Fruit fly (Drosophila melanogaster) Kc167 (cell line): ENCODE measurements around the gene CG3337.

Experiments used
- Myc ChIP-seq: fragments of >200 bp; optimal IDR thresholded peaks from 2 replicates; lab custom pipeline; 2017; ENCODE audit warnings: missing external identifiers
- Sin3A ChIP-seq: fragments of >200 bp; optimal IDR thresholded peaks from 2 replicates; lab custom pipeline; 2018; ENCODE audit warnings: missing external identifiers
- h ChIP-seq: fragments of >200 bp; optimal IDR thresholded peaks from 3 replicates; lab custom pipeline; 2018; ENCODE audit warnings: missing external identifiers
- insv ChIP-seq: fragments of >200 bp; optimal IDR thresholded peaks from 3 replicates; lab custom pipeline; 2018; ENCODE audit warnings: missing external identifiers
- psq ChIP-seq: fragments of >200 bp; optimal IDR thresholded peaks from 2 replicates; lab custom pipeline; 2017; ENCODE audit warnings: missing external identifiers
- ttk ChIP-seq: sonication (Bioruptor generic); optimal IDR thresholded peaks from 2 replicates; lab custom pipeline; 2017; ENCODE audit warnings: missing external identifiers

The CG3337 gene

DNA sequence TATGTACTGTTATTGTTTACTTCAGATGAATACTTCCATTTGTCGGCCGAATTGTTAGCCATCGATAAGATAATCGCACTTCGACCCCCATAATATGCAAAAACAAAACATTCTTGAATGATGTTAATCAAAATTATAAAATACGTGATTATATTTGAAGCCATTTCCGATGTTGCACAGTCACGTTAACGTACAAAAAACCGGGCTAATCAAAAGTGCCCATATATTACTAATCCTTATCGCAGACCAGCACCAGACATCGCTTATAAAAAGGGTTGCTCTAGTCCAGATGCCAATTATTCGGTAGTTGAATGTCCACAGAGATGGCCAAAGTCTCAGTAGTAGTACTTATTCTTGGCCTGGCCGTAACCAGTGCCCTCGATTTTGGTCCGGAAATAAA lies 18.9 kb upstream of the CG3337 start, which contains the start of gene CG5892:
CG5892 (plus strand) TSS at position 301 of the 400 bp plus-strand sequence.
- TF ChIP-seq ttk (lab: Kevin White, UChicago) (no peak), Sin3A (no peak), h (no peak), psq (lab: Kevin White, UChicago) (no peak), insv (lab: Kevin White, UChicago) (no peak), Myc (lab: Kevin White, UChicago) (no peak)

DNA sequence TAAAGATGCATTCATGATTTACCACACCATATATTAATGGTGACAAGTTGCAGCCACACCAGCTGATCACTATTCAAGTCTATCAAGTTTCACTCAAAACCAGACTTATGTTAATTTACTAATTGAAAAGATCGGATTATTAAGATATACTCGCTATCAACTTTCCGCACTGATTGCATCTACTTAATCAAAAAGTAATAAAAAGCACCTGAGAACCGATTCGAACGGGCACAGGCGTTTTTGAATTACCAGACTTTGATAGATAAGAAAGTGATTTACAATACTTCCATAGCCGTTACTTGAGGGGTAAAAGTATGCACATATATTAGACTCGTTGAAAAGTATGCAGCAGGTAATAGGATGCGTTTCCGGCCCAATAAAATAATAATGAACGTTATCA lies 17.9 kb upstream of the CG3337 start:
- TF ChIP-seq Myc (lab: Kevin White, UChicago) (no peak), ttk (lab: Kevin White, UChicago) (no peak), psq (lab: Kevin White, UChicago) (no peak), h (no peak), insv (lab: Kevin White, UChicago) (no peak), Sin3A (no peak)

DNA sequence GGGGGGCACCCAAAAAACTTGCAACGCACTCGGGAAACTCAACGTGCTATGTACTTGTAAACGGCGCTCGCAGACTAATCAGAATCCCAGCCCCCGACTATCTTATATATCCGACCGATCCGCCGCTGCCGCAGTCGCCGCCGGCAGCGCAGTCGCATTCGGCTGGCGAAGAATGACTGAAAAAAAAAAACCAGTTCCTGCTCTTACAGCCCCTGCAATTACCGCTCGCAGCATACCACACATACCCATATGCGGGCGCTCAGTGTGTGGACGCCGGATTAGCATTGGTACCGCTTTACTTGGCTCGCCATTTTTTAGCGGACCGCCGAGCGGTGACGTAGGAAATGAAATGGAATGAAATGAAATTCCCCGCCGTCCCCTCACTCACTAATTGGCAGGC lies 13.7 kb upstream of the CG3337 start, which contains the start of gene e:
e (minus strand) TSS at position 79 of the 400 bp plus-strand sequence.
- no peak for TF ChIP-seq ttk (lab: Kevin White, UChicago)

DNA sequence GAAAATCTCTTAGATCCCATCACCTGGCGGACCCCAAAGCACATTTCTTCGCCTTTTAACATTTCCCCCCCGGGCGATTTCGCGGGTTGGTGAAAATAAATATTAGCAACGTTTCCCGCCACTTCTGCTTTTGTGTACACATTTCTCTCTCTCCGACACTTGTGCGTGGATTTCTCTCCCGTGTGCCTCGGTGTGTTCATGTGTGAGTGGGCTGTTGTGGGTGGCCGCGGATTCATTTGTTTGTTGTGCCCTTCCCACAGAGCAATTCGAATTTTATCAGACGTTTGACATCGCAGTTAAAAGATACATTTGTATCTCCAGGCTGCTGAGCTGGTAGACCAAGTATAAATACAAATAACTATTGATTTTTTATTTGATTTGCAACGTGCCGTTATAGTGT lies 846 bp upstream of the CG3337 start:
- TF ChIP-seq insv (lab: Kevin White, UChicago) (no peak), ttk (lab: Kevin White, UChicago) (no peak), psq (lab: Kevin White, UChicago) (no peak), h (no peak), Sin3A (no peak), Myc (lab: Kevin White, UChicago) (no peak)

DNA sequence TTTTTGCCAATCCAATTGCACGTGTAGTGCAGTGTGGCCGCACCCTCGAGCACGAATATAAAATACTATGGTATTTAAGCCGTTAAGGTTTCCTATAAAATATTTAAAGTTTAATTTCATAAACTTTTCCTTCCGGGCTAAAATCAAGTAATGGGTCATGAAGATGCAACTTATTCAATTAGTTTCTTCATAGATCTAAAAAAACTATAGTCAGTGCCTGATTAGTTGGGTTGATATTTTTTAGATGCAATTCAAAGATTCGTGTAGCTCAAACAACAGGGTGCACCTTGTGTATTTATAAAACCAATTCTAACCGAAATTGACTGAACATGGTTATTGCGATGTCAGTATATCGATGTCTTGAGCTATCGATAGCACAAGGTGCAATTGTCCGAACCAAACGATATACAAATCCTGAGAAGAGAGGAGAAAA lies 4.6 kb downstream of the CG3337 start, which contains the start of the genes Smyd5 and Oga:
Smyd5 (minus strand) TSS at position 59 of the 433 bp plus-strand sequence.
Oga (plus strand) TSS at position 345 of the 433 bp plus-strand sequence.
- TF ChIP-seq Sin3A = no peak
- TF ChIP-seq insv (lab: Kevin White, UChicago) = no peak
- no peak for TF ChIP-seq psq (lab: Kevin White, UChicago)
- no peak for TF ChIP-seq ttk (lab: Kevin White, UChicago)
- TF ChIP-seq Myc (lab: Kevin White, UChicago) = no peak
- no peak for TF ChIP-seq h

DNA sequence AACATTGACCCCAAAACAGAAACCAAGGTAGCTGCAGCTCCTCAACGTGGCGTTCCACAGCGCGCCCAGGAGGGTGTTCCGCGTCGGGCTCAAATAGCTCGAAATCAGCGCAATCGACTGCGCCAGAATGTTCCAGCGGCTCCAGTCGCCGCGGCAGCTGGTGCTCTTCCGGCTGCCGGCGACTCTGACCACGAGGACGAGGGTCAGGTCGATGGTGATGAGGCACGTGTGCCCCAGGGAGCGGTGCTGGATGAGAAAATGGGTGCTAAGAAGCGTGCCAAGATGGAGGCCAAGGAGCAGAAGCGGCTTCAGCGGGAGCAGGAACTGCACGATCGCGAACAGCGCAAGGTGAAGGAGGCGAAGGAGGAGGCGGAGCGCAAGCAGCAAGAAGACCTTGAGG lies 8.1 kb downstream of the CG3337 start:
- TF ChIP-seq psq (lab: Kevin White, UChicago) = no peak
- no peak for TF ChIP-seq Sin3A
- no peak for TF ChIP-seq ttk (lab: Kevin White, UChicago)
- no peak for TF ChIP-seq h
- TF ChIP-seq insv (lab: Kevin White, UChicago) = no peak
- TF ChIP-seq Myc (lab: Kevin White, UChicago) = no peak

DNA sequence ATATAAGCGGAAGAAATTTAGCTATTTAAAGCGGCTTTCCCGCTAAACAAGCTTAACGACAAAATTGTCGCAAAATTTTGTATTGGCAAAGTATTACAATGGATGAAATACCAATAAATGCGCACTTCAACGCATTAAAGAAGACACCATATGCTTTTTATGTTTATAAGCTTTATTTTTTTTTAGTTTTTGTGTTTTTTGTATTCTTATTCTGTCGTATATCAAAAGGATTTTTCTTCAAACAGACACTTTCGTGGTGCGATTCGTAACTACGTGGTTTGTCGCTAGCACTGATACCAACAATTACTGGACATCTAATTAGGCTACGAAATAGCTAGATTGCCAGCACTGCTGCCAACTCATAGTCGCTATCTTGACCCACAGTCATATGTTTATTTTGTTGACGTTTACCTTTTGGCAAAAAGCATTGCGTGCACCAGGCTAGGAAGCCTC lies 8.7 kb downstream of the CG3337 start, which contains the start of gene Ddrgk1:
Ddrgk1 (plus strand) TSS at position 387 of the 453 bp plus-strand sequence.
- TF ChIP-seq psq (lab: Kevin White, UChicago) (no peak), h (no peak), Sin3A (no peak), ttk (lab: Kevin White, UChicago) (no peak)

DNA sequence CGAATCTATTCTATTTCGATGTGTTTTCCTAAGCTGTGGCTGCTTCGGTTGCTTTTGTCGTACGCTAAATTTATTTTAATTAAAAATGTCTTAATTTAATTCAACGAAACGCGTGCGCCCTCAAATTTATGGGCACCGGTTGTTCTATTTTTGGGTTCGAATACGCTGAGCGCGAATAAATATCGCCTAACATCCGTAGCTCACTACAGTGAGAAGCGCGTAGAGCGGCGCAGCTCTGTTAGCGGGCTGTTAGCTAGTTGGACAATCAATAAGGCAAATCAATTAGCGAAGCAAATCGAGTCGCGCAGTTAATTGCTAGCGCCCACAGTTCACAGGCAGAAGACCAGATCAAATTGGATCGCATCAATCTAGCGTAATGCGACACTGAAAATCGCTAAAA lies 13.3 kb downstream of the CG3337 start:
- TF ChIP-seq Myc (lab: Kevin White, UChicago) (no peak), psq (lab: Kevin White, UChicago) (no peak), insv (lab: Kevin White, UChicago) (no peak), ttk (lab: Kevin White, UChicago) (no peak), h (no peak)

DNA sequence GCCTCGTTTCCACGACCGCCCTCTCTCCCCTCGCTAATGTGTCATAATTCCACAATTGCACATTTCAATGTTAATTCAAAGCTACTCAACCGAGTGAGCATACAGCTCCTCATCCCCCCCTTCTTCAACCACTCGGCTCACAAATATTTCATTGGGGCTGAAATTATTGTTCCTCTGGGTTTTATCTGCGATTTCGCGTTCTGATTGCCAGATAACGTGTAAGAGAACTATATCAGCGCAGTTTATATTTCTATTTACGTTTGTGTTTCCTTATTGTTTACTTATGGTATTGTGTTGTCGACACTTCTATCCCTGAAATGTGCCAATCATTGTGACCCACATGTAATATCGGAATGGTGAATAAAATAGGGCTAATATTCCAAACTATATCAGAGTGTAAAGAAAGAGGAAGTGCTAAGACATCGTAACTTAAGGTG lies 16.6 kb downstream of the CG3337 start:
- no peak for TF ChIP-seq ttk (lab: Kevin White, UChicago)
- TF ChIP-seq h = no peak
- TF ChIP-seq Myc (lab: Kevin White, UChicago) = no peak
- TF ChIP-seq psq (lab: Kevin White, UChicago) = no peak
- TF ChIP-seq Sin3A = no peak
- TF ChIP-seq insv (lab: Kevin White, UChicago) = no peak

DNA sequence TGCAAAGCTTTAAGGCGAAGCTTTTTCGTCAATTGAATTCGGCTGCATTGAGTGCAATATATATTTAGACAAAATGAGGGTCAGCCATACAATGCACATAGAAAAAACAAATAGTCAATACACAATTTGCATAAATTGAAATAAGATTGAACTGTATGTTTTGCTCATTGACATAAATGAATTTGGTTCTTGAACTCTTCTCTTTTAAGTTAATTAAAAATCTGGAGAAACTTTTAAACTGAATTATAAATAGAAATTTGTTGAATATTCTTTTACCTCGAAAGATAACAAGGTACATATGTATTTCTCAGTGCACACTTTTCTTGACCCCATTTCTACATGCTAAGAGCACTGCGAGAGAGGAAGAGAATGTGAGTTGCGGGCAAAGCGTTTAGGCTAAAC lies 17.1 kb downstream of the CG3337 start:
- no peak for TF ChIP-seq h
- no peak for TF ChIP-seq psq (lab: Kevin White, UChicago)

DNA sequence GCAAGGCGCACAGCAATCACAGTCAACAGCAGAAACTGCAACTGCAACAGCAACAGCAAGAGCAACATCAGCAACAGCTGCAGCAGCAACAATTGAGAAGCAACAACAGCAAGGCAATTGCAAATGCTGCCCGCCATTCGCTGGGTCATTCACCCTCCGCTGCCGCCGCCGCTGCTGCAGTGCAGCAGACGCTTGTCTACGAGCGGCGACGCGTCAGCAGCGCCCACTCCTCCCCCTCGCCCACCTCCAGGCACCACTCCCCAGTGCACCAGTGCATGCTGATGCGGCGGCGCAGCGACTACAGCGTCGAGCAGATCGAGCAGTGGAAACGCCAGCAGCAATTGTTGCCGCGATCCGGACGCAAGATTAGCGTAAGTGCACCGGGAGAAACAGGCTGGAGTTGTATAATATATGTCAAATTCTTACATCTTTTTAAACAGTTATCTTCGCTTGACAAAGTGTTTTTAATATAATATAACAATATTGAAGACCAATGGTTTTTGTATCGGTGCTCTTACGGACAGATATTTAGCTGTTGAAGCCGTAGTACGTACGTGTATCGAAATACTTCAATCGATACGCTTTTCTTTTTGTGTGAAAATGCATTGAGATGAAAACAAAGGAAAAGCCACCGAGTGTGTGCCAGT lies 17.6 kb downstream of the CG3337 start:
- TF ChIP-seq psq (lab: Kevin White, UChicago) = no peak
- no peak for TF ChIP-seq insv (lab: Kevin White, UChicago)

DNA sequence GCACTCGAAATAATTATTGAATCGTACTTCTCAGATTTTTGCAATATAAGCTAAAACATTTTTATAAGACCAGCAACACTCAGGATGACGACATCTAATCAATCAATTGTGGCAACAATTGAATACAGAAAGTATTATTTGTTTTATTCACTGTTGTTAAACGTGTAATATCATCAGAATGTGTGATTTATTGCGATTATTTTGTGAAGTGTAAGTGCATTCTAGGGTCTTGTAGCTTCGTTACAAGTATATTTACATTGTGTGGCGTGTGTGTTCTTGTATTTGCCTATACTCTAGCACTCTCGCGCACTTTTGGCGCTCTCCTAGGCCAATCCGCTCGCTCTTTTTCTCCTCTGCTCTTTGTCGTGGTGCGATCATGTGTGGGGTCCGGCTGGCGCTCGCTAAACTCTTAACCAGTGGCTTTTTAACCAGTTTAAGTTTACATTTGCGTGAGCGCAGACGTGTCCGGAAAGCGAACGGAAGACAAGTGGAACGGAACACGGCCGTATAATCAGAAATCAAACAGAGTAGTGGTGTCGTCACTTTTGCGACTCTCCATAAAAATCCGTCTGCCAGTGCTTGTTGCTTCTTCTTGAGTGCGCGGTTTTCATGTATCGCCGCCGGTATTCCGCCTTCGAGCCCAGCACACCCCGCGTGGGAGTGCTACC lies 18.8 kb downstream of the CG3337 start:
- no peak for TF ChIP-seq Sin3A
- TF ChIP-seq insv (lab: Kevin White, UChicago) = no peak
- no peak for TF ChIP-seq h
- no peak for TF ChIP-seq psq (lab: Kevin White, UChicago)
- TF ChIP-seq Myc (lab: Kevin White, UChicago) = no peak
- TF ChIP-seq ttk (lab: Kevin White, UChicago) = no peak
